Fruit fly (Drosophila melanogaster) whole organism, wandering third instar larva: ENCODE results near the gene CG42369.

Experiments used
- CrebA ChIP-seq: fragments of 200-800 bp; sonication (Bioruptor generic); optimal IDR thresholded peaks from 2 replicates; lab custom pipeline; 2016; ENCODE audit warnings: missing biosample characterization, mild to moderate bottlenecking, missing genetic modification characterization, borderline replicate concordance
- Dif ChIP-seq: fragments of 200-275, 200-300 bp; sonication (Bioruptor generic); optimal IDR thresholded peaks from 2 replicates; lab custom pipeline; 2018; ENCODE audit warnings: missing biosample characterization, missing genetic modification characterization; ENCODE audit not compliant: partially characterized antibody
- Hnf4 ChIP-seq: fragments of 200-800 bp; sonication (Bioruptor generic); optimal IDR thresholded peaks from 2 replicates; lab custom pipeline; 2016; ENCODE audit warnings: missing biosample characterization, mild to moderate bottlenecking, missing genetic modification characterization
- Jra ChIP-seq: sonication (Bioruptor generic); optimal IDR thresholded peaks from 2 replicates; lab custom pipeline; 2016; ENCODE audit warnings: missing biosample characterization, missing genetic modification characterization
- Myc ChIP-seq: fragments of >200 bp; optimal IDR thresholded peaks from 2 replicates; lab custom pipeline; 2017
- Vsx2 ChIP-seq: fragments of 200-300, 225-300 bp; sonication (Bioruptor generic); optimal IDR thresholded peaks from 2 replicates; lab custom pipeline; 2018; ENCODE audit warnings: missing biosample characterization, missing genetic modification characterization; ENCODE audit not compliant: partially characterized antibody
- brk ChIP-seq: fragments of 200-800 bp; sonication (Bioruptor generic); optimal IDR thresholded peaks from 2 replicates; lab custom pipeline; 2016; ENCODE audit warnings: missing biosample characterization, mild to moderate bottlenecking, missing genetic modification characterization
- dl ChIP-seq, 2 experiments: fragments of 175-275, 200-275 bp in 1 of 2; fragments of 200-275 bp in 1 of 2; sonication (Bioruptor generic); optimal IDR thresholded peaks; lab custom pipeline; 2018; ENCODE audit warnings: mild to moderate bottlenecking in 2 of 2, missing biosample characterization in 2 of 2, missing genetic modification characterization in 2 of 2, moderate library complexity in 2 of 2; ENCODE audit not compliant: partially characterized antibody in 2 of 2, insufficient read depth in 1 of 2
- ey ChIP-seq: fragments of 200-800 bp; sonication (Bioruptor generic); optimal IDR thresholded peaks from 2 replicates; lab custom pipeline; 2016; ENCODE audit warnings: missing biosample characterization, missing genetic modification characterization
- foxo ChIP-seq, 2 experiments: fragments of 200-800 bp; sonication (Bioruptor generic); optimal IDR thresholded peaks; 2 replicates in 1 of 2; 3 replicates in 1 of 2; lab custom pipeline; 2016 to 2017; ENCODE audit warnings: missing biosample characterization in 2 of 2, missing genetic modification characterization in 2 of 2
- h ChIP-seq: fragments of 200-800 bp; sonication (Bioruptor generic); optimal IDR thresholded peaks from 3 replicates; lab custom pipeline; 2016; ENCODE audit warnings: missing biosample characterization, mild to moderate bottlenecking, missing genetic modification characterization
- jim ChIP-seq: fragments of 175-275, 200-325 bp; sonication (Bioruptor generic); optimal IDR thresholded peaks from 2 replicates; lab custom pipeline; 2016; ENCODE audit warnings: missing biosample characterization, mild to moderate bottlenecking, missing genetic modification characterization
- pan ChIP-seq: fragments of >200 bp; optimal IDR thresholded peaks from 2 replicates; lab custom pipeline; 2017
- psq ChIP-seq: fragments of 200-800 bp; sonication (Bioruptor generic); optimal IDR thresholded peaks from 3 replicates; lab custom pipeline; 2017; ENCODE audit warnings: missing biosample characterization, mild to moderate bottlenecking, missing genetic modification characterization, moderate library complexity
- rgr ChIP-seq: fragments of 200-800 bp; sonication (Bioruptor generic); optimal IDR thresholded peaks from 3 replicates; lab custom pipeline; 2016; ENCODE audit warnings: missing biosample characterization, mild to moderate bottlenecking, missing genetic modification characterization
- sage ChIP-seq: fragments of 200-800 bp; sonication (Bioruptor generic); optimal IDR thresholded peaks from 2 replicates; lab custom pipeline; 2016; ENCODE audit warnings: missing biosample characterization, mild to moderate bottlenecking, missing genetic modification characterization
- sv ChIP-seq: fragments of 200-800 bp; sonication (Bioruptor generic); optimal IDR thresholded peaks from 3 replicates; lab custom pipeline; 2016; ENCODE audit warnings: missing biosample characterization, missing genetic modification characterization

CG42369 gene

dm6 chr2L:6348327-6348726 lies 48.7 kb downstream of the CG42369 start, which contains the start of gene CG9497:
Gene CG9497 (minus strand): TSS chr2L:6348427.
- TF ChIP-seq ey (GFP tag; lab: Kevin White, UChicago) (no peak), pan (lab: Kevin White, UChicago) (no peak), CrebA (no peak), h (GFP tag; lab: Kevin White, UChicago) (no peak), Hnf4 (GFP tag; lab: Kevin White, UChicago) (no peak), brk (no peak), Myc (lab: Kevin White, UChicago) (no peak), foxo (GFP tag; optimal IDR thresholded peaks at IDR 0.05; lab: Kevin White, UChicago) (no peak), rgr (no peak), psq (GFP tag; lab: Kevin White, UChicago) (no peak), Vsx2 (no peak), jim (no peak), dl (GFP tag; optimal IDR thresholded peaks at IDR 0.05; lab: Kevin White, UChicago; ENCODE audit: insufficient read depth in 1 of 2, partially characterized antibody in 2 of 2) (no peak), Dif (GFP tag; lab: Kevin White, UChicago) (no peak), sv (GFP tag; lab: Kevin White, UChicago) (no peak), sage (GFP tag; lab: Kevin White, UChicago) (no peak), Jra (no peak)
